Fruit fly (Drosophila melanogaster): ENCODE measurements around the gene Pfdn1.

The Pfdn1 gene

dm6 chr2L:6062382-6063082 lies 6.3 kb upstream of the Pfdn1 start, which contains the start of the genes ND-51 and CG13994 (continued):
- TF ChIP-seq crc (GFP tag; optimal IDR thresholded peaks at IDR 0.05) (peak; percentile 71), bsh (GFP tag; optimal IDR thresholded peaks at IDR 0.05) (peak; percentile 5 to 82), CoRest (tag; optimal IDR thresholded peaks at IDR 0.05) (peak; percentile 90), ro (GFP tag; IDR thresholded peaks at IDR 0.05) (peak; percentile 42; the same call in 1 of the 2 replicates), Optix (GFP tag; IDR thresholded peaks at IDR 0.05) (peak; percentile 64; the same call in 2 of the 3 replicates), Doc2 (GFP tag; IDR thresholded peaks at IDR 0.05) (no peak), Ada2b (GFP tag; IDR thresholded peaks at IDR 0.05) (peak; percentile 85), CG10959 (GFP tag; IDR thresholded peaks at IDR 0.05) (peak; percentile 59), CrebB (tag; optimal IDR thresholded peaks at IDR 0.05) (peak; percentile 35), lbe (GFP tag; optimal IDR thresholded peaks at IDR 0.05) (no peak), ERR (GFP tag; optimal IDR thresholded peaks at IDR 0.05) (peak; percentile 83), Trl (optimal IDR thresholded peaks at IDR 0.05) (no peak), Trl (GFP tag; optimal IDR thresholded peaks at IDR 0.05) (peak; percentile 89), CG8290 (GFP tag; optimal IDR thresholded peaks at IDR 0.05) (peak; percentile 72), CG8290 (tag; optimal IDR thresholded peaks at IDR 0.05) (peak; percentile 57 to 83), CG30431 (GFP tag; optimal IDR thresholded peaks at IDR 0.05) (peak; percentile 69), CG12071 (GFP tag; optimal IDR thresholded peaks at IDR 0.05) (peak; percentile 46), Nf-YA (GFP tag; IDR thresholded peaks at IDR 0.05) (0 out of 2 replicates have a peak, but pooled peaks have one; percentile 45), NC2α (GFP tag; optimal IDR thresholded peaks at IDR 0.05) (peak; percentile 55), Ravus (GFP tag; IDR thresholded peaks at IDR 0.05) (peak; percentile 33), CG6854 (GFP tag; optimal IDR thresholded peaks at IDR 0.05) (no peak), p53 (GFP tag; optimal IDR thresholded peaks at IDR 0.05) (peak; percentile 72), CG11560 (tag; IDR thresholded peaks at IDR 0.05) (peak; percentile 59; the same call in 2 of the 3 replicates), mirr (GFP tag; optimal IDR thresholded peaks at IDR 0.05) (peak; percentile 71), CG17361 (GFP tag; IDR thresholded peaks at IDR 0.05) (peak; percentile 82; the same call in 2 of the 3 replicates), h (optimal IDR thresholded peaks at IDR 0.05) (no peak), CG17912 (GFP tag; optimal IDR thresholded peaks at IDR 0.05) (peak; percentile 75), zf30C (GFP tag; optimal IDR thresholded peaks at IDR 0.05) (no peak), cas (GFP tag; IDR thresholded peaks at IDR 0.05) (peak; percentile 80), tup (GFP tag; optimal IDR thresholded peaks at IDR 0.05) (peak; percentile 75), B-H1 (GFP tag; IDR thresholded peaks at IDR 0.05) (peak; percentile 70), CG14014 (GFP tag; IDR thresholded peaks at IDR 0.05) (peak; percentile 81), stc (GFP tag; IDR thresholded peaks at IDR 0.05) (peak; percentile 65), Aef1 (GFP tag; IDR thresholded peaks at IDR 0.05) (peak; percentile 75), CG9932 (GFP tag; IDR thresholded peaks at IDR 0.05) (peak; percentile 89), HLHmδ (GFP tag; optimal IDR thresholded peaks at IDR 0.05) (no peak), ranshi (GFP tag; IDR thresholded peaks at IDR 0.05) (peak; percentile 87), CG14860 (GFP tag; IDR thresholded peaks at IDR 0.05; ENCODE audit: partially characterized antibody) (no peak), CG33557 (GFP tag; optimal IDR thresholded peaks at IDR 0.05) (peak; percentile 70), Mad (GFP tag; optimal IDR thresholded peaks at IDR 0.05) (peak; percentile 93), CG4820 (GFP tag; optimal IDR thresholded peaks at IDR 0.05) (peak; percentile 82), insv (GFP tag; optimal IDR thresholded peaks at IDR 0.05) (peak in 1 of 2 experiments; percentile 68), gro (GFP tag; optimal IDR thresholded peaks at IDR 0.05) (peak; percentile 87), lola (GFP tag; optimal IDR thresholded peaks at IDR 0.05) (peak in 1 of 3 experiments; percentile 79), row (GFP tag; IDR thresholded peaks at IDR 0.05) (peak; percentile 95), Atf3 (GFP tag; optimal IDR thresholded peaks at IDR 0.05) (peak; percentile 52), Stat92E (GFP tag; optimal IDR thresholded peaks at IDR 0.05) (peak in 1 of 3 experiments; percentile 34), Bgb (GFP tag; IDR thresholded peaks at IDR 0.05; ENCODE audit: partially characterized antibody) (no peak; the same call in 1 of the 2 replicates), CG1792 (GFP tag; optimal IDR thresholded peaks at IDR 0.05) (peak; percentile 78), Elba2 (GFP tag; optimal IDR thresholded peaks at IDR 0.05) (peak; percentile 94)

Data from whole organism, embryonic.